Worm (Caenorhabditis elegans): Measurements from ENCODE around the gene D1086.9.

The D1086.9 gene

ce11 chrV:14134757-14135441, 30.8 kb downstream of the D1086.9 start:
- no peak for TF ChIP-seq skn-1 (tag; optimal IDR thresholded peaks at IDR 0.05)
- TF ChIP-seq ceh-28 (tag; optimal IDR thresholded peaks at IDR 0.05): no peak
- peak; percentile 85 for TF ChIP-seq pqm-1 (tag; optimal IDR thresholded peaks at IDR 0.05)
- peak; percentile 78 for TF ChIP-seq elt-2 (tag; optimal IDR thresholded peaks at IDR 0.05)
- TF ChIP-seq ama-1 (optimal IDR thresholded peaks at IDR 0.05): no peak
- no peak for TF ChIP-seq ZK546.5 (tag; optimal IDR thresholded peaks at IDR 0.05)
- no peak for TF ChIP-seq unc-62 (GFP tag; optimal IDR thresholded peaks at IDR 0.05)
- no peak for TF ChIP-seq ztf-11 (tag; optimal IDR thresholded peaks at IDR 0.05)
- peak; percentile 10 for TF ChIP-seq pha-4 (tag; optimal IDR thresholded peaks at IDR 0.05)
- no peak for TF ChIP-seq fos-1 (tag; optimal IDR thresholded peaks at IDR 0.05)
- no peak for TF ChIP-seq lin-39 (tag; optimal IDR thresholded peaks at IDR 0.05)
- no peak for TF ChIP-seq snpc-4 (tag; optimal IDR thresholded peaks at IDR 0.05)
- no peak for TF ChIP-seq sea-2 (GFP tag; optimal IDR thresholded peaks at IDR 0.05)

DNA sequence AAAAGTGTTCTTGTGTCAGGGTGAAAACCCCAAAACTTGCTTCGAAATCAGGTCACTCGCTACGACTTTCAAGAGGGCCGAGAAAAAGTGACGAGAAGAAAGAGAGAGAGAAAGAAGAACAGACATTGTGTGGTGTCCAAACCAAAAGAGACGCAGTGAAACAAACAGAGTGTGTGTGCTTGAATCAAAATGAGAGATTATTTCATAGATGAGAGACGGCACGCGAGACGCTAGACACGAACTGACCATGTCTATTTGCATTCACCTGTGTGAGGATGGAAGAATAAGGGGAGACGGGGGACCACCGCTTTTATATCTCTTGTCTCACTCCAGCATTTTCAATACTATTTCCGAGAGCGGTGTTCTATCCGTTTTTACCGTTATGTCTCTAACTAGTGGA, 32.1 kb downstream of the D1086.9 start:
- TF ChIP-seq snpc-4 (tag; optimal IDR thresholded peaks at IDR 0.05): peak; percentile 49
- no peak for TF ChIP-seq ztf-4 (tag; optimal IDR thresholded peaks at IDR 0.05)
- TF ChIP-seq nhr-77 (tag; optimal IDR thresholded peaks at IDR 0.05): no peak
- TF ChIP-seq ztf-11 (tag; optimal IDR thresholded peaks at IDR 0.05): no peak
- peak; percentile 33 for TF ChIP-seq lin-15B (tag; optimal IDR thresholded peaks at IDR 0.05)
- no peak for TF ChIP-seq ceh-9 (tag; optimal IDR thresholded peaks at IDR 0.05)
- peak; percentile 10 for TF ChIP-seq egl-27 (tag; optimal IDR thresholded peaks at IDR 0.05)
- no peak for TF ChIP-seq nhr-67 (tag; optimal IDR thresholded peaks at IDR 0.05)
- TF ChIP-seq ZK546.5 (tag; optimal IDR thresholded peaks at IDR 0.05): no peak
- TF ChIP-seq pha-4 (tag; optimal IDR thresholded peaks at IDR 0.05): peak; percentile 93
- no peak for TF ChIP-seq unc-39 (tag; optimal IDR thresholded peaks at IDR 0.05)
- TF ChIP-seq elt-2 (tag; optimal IDR thresholded peaks at IDR 0.05): peak; percentile 55
- peak; percentile 1 for TF ChIP-seq tbx-2 (tag; optimal IDR thresholded peaks at IDR 0.05)
- TF ChIP-seq nhr-28 (tag; optimal IDR thresholded peaks at IDR 0.05): no peak
- peak; percentile 62 for TF ChIP-seq mdl-1 (tag; optimal IDR thresholded peaks at IDR 0.05)
- TF ChIP-seq sea-2 (GFP tag; optimal IDR thresholded peaks at IDR 0.05): no peak
- peak; percentile 47 for TF ChIP-seq lin-39 (tag; optimal IDR thresholded peaks at IDR 0.05)
- TF ChIP-seq pqm-1 (tag; optimal IDR thresholded peaks at IDR 0.05): no peak
- peak in 1 of 3 experiments; percentile 18 for TF ChIP-seq elt-3 (tag; optimal IDR thresholded peaks at IDR 0.05)
- no peak for TF ChIP-seq unc-62 (GFP tag; optimal IDR thresholded peaks at IDR 0.05)
- TF ChIP-seq nhr-237 (tag; optimal IDR thresholded peaks at IDR 0.05): no peak
- no peak for TF ChIP-seq aly-2 (tag; optimal IDR thresholded peaks at IDR 0.05)
- TF ChIP-seq fkh-10 (GFP tag; optimal IDR thresholded peaks at IDR 0.05): no peak
- no peak for TF ChIP-seq ceh-16 (tag; optimal IDR thresholded peaks at IDR 0.05)
- TF ChIP-seq fkh-2 (tag; optimal IDR thresholded peaks at IDR 0.05): no peak
- no peak for TF ChIP-seq mml-1 (tag; optimal IDR thresholded peaks at IDR 0.05)
- peak; percentile 79 for TF ChIP-seq nfya-1 (tag; optimal IDR thresholded peaks at IDR 0.05; ENCODE audit: insufficient read depth)
- peak; percentile 65 for TF ChIP-seq hmg-11 (tag; optimal IDR thresholded peaks at IDR 0.05)
- TF ChIP-seq elt-1 (tag; optimal IDR thresholded peaks at IDR 0.05): no peak
- no peak for TF ChIP-seq skn-1 (tag; optimal IDR thresholded peaks at IDR 0.05)
- no peak for TF ChIP-seq nhr-11 (tag; optimal IDR thresholded peaks at IDR 0.05)
- TF ChIP-seq jun-1 (tag; optimal IDR thresholded peaks at IDR 0.05): peak; percentile 52
- TF ChIP-seq ama-1 (optimal IDR thresholded peaks at IDR 0.05): no peak
- TF ChIP-seq lsy-12 (tag; optimal IDR thresholded peaks at IDR 0.05): peak; percentile 61
- peak; percentile 90 for TF ChIP-seq nhr-23 (tag; optimal IDR thresholded peaks at IDR 0.05)
- no peak for TF ChIP-seq egl-5 (tag; optimal IDR thresholded peaks at IDR 0.05)
- TF ChIP-seq ceh-82 (tag; optimal IDR thresholded peaks at IDR 0.05): no peak
- no peak for TF ChIP-seq daf-12 (tag; optimal IDR thresholded peaks at IDR 0.05)
- TF ChIP-seq ceh-28 (tag; optimal IDR thresholded peaks at IDR 0.05): peak; percentile 17
- TF ChIP-seq zag-1 (tag; optimal IDR thresholded peaks at IDR 0.05): no peak
- no peak for TF ChIP-seq eor-1 (tag; optimal IDR thresholded peaks at IDR 0.05)
- peak; percentile 77 for TF ChIP-seq nhr-25 (tag; optimal IDR thresholded peaks at IDR 0.05)
- TF ChIP-seq nhr-43 (tag; optimal IDR thresholded peaks at IDR 0.05; ENCODE audit: poor library complexity, severe bottlenecking): peak; percentile 33
- no peak for TF ChIP-seq R02D3.7 (tag; optimal IDR thresholded peaks at IDR 0.05)
- no peak for TF ChIP-seq nhr-12 (tag; optimal IDR thresholded peaks at IDR 0.05)
- TF ChIP-seq fos-1 (tag; optimal IDR thresholded peaks at IDR 0.05): no peak
